Worm (Caenorhabditis elegans) whole organism, early embryonic: ENCODE results near the gene str-52.

Experiments used
- F13C5.2 ChIP-seq: sonication (generic microtip); optimal IDR thresholded peaks from 2 replicates; lab custom pipeline; 2017; ENCODE audit warnings: mild to moderate bottlenecking, missing genetic modification characterization, inconsistent platforms, missing compliant biosample characterization
- aly-1 ChIP-seq: sonication (generic microtip); optimal IDR thresholded peaks from 2 replicates; lab custom pipeline; 2016; ENCODE audit warnings: missing genetic modification characterization, missing compliant biosample characterization
- ama-1 ChIP-seq: fragments of 150-350 bp; optimal IDR thresholded peaks from 2 replicates; lab custom pipeline; 2014
- ceh-13 ChIP-seq: fragments of 200-800 bp; sonication (Bioruptor generic); optimal IDR thresholded peaks from 2 replicates; lab custom pipeline; 2018; ENCODE audit warnings: mild to moderate bottlenecking, missing genetic modification characterization, missing compliant biosample characterization
- ceh-36 ChIP-seq: sonication (generic microtip); optimal IDR thresholded peaks from 2 replicates; lab custom pipeline; 2016; ENCODE audit warnings: missing genetic modification characterization, inconsistent platforms, missing compliant biosample characterization
- ets-7 ChIP-seq: sonication (generic microtip); optimal IDR thresholded peaks from 2 replicates; lab custom pipeline; 2016; ENCODE audit warnings: missing genotype, missing genetic modification characterization, missing compliant biosample characterization
- flt-1 ChIP-seq: fragments of 200-800 bp; sonication (Bioruptor generic); IDR thresholded peaks from 2 replicates; pipeline ENCODE4 v1.3.6; 2022; ENCODE audit warnings: missing genetic modification characterization, missing compliant biosample characterization
- hmbx-1 ChIP-seq: sonication (generic microtip); optimal IDR thresholded peaks from 2 replicates; lab custom pipeline; 2016; ENCODE audit warnings: mild to moderate bottlenecking, missing genetic modification characterization, missing compliant biosample characterization
- hmg-4 ChIP-seq: fragments of 200-800 bp; sonication (Bioruptor generic); optimal IDR thresholded peaks from 2 replicates; lab custom pipeline; 2018; ENCODE audit warnings: mild to moderate bottlenecking, missing genetic modification characterization, missing compliant biosample characterization
- scrt-1 ChIP-seq: fragments of 200-800 bp; sonication (Bioruptor generic); IDR thresholded peaks from 2 replicates; pipeline ENCODE4 v1.3.6; 2022; ENCODE audit warnings: missing genetic modification characterization, missing compliant biosample characterization
- sea-1 ChIP-seq: fragments of 200-800 bp; sonication (Bioruptor generic); conservative IDR thresholded peaks from 2 replicates; pipeline ENCODE4 v1.3.6; 2022; ENCODE audit warnings: missing genetic modification characterization, missing compliant biosample characterization
- tbx-11 ChIP-seq: fragments of 200-800 bp; sonication (Bioruptor generic); IDR thresholded peaks from 2 replicates; pipeline ENCODE4 v1.3.6; 2022; ENCODE audit warnings: missing genetic modification characterization, missing compliant biosample characterization
- tbx-37 ChIP-seq: fragments of 200-800 bp; sonication (Bioruptor generic); conservative IDR thresholded peaks from 2 replicates; pipeline ENCODE4 v1.3.6; 2022; ENCODE audit warnings: missing genetic modification reagents, missing genetic modification characterization, missing compliant biosample characterization
- tra-4 ChIP-seq: sonication (generic microtip); optimal IDR thresholded peaks from 2 replicates; lab custom pipeline; 2017; ENCODE audit warnings: missing genetic modification characterization, missing compliant biosample characterization

- TF ChIP-seq tbx-11 (no peak), aly-1 (tag; lab: Kevin White, UChicago) (no peak), sea-1 (GFP tag; lab: Robert Waterston, UW) (no peak), tbx-37 (no peak), ama-1 (no peak), hmg-4 (no peak), ets-7 (tag; lab: Kevin White, UChicago) (no peak), F13C5.2 (tag; lab: Kevin White, UChicago) (no peak), ceh-13 (GFP tag; lab: Kevin White, UChicago) (no peak), tra-4 (tag; lab: Kevin White, UChicago) (no peak), ceh-36 (no peak), scrt-1 (GFP tag; lab: Robert Waterston, UW) (no peak), flt-1 (no peak), hmbx-1 (tag; lab: Kevin White, UChicago) (no peak)
These were observed 42.0 kb upstream of the str-52 start, which contains the start of gene Y5H2B.3 for ce11 chrV:2187864-2188345.
